Fruit fly (Drosophila melanogaster) whole organism, wandering third instar larva: Measurements from ENCODE around the gene CG14410.

Experiments used
- Abd-B ChIP-seq: fragments of >200 bp; optimal IDR thresholded peaks from 2 replicates; lab custom pipeline; 2017; ENCODE audit warnings: missing biosample characterization, missing genetic modification characterization
- CG32264 ChIP-seq: fragments of 200-800 bp; sonication (Bioruptor generic); optimal IDR thresholded peaks from 2 replicates; lab custom pipeline; 2016; ENCODE audit warnings: missing biosample characterization, missing genetic modification characterization
- CrebA ChIP-seq: fragments of 200-800 bp; sonication (Bioruptor generic); optimal IDR thresholded peaks from 2 replicates; lab custom pipeline; 2016; ENCODE audit warnings: missing biosample characterization, mild to moderate bottlenecking, missing genetic modification characterization, borderline replicate concordance
- Mio ChIP-seq: sonication (Bioruptor generic); optimal IDR thresholded peaks from 2 replicates; lab custom pipeline; 2016; ENCODE audit warnings: missing biosample characterization, missing genetic modification characterization
- Myc ChIP-seq: fragments of >200 bp; optimal IDR thresholded peaks from 2 replicates; lab custom pipeline; 2017
- N ChIP-seq: fragments of >200 bp; optimal IDR thresholded peaks from 2 replicates; lab custom pipeline; 2018; ENCODE audit warnings: missing biosample characterization, missing external identifiers, missing genetic modification characterization
- Sp1 ChIP-seq: fragments of 200-800 bp; sonication (Bioruptor generic); optimal IDR thresholded peaks from 3 replicates; lab custom pipeline; 2019; ENCODE audit warnings: missing biosample characterization, mild to moderate bottlenecking, missing genetic modification characterization, moderate library complexity
- br ChIP-seq: fragments of 200-800 bp; sonication (Bioruptor generic); optimal IDR thresholded peaks from 2 replicates; lab custom pipeline; 2016; ENCODE audit warnings: missing biosample characterization, missing genetic modification characterization
- ey ChIP-seq: fragments of 200-800 bp; sonication (Bioruptor generic); optimal IDR thresholded peaks from 2 replicates; lab custom pipeline; 2016; ENCODE audit warnings: missing biosample characterization, missing genetic modification characterization
- foxo ChIP-seq, 2 experiments: fragments of 200-800 bp; sonication (Bioruptor generic); optimal IDR thresholded peaks; 2 replicates in 1 of 2; 3 replicates in 1 of 2; lab custom pipeline; 2016 to 2017; ENCODE audit warnings: missing biosample characterization in 2 of 2, missing genetic modification characterization in 2 of 2
- fru ChIP-seq: fragments of 200-800 bp; sonication (Bioruptor generic); optimal IDR thresholded peaks from 3 replicates; lab custom pipeline; 2016; ENCODE audit warnings: missing biosample characterization, mild to moderate bottlenecking, missing genetic modification characterization
- lola ChIP-seq: fragments of >200 bp; optimal IDR thresholded peaks from 2 replicates; lab custom pipeline; 2017; ENCODE audit warnings: missing biosample characterization, missing genetic modification characterization
- sv ChIP-seq: fragments of 200-800 bp; sonication (Bioruptor generic); optimal IDR thresholded peaks from 3 replicates; lab custom pipeline; 2016; ENCODE audit warnings: missing biosample characterization, missing genetic modification characterization

dm6 chrX:14856261-14856660, 19.7 kb downstream of the CG14410 start, which contains the start of gene CG9519:
- TF ChIP-seq Sp1 (GFP tag; lab: Kevin White, UChicago) (no peak), fru (GFP tag; lab: Kevin White, UChicago) (no peak), br (no peak), Myc (lab: Kevin White, UChicago) (no peak), sv (GFP tag; lab: Kevin White, UChicago) (no peak), Mio (GFP tag; lab: Kevin White, UChicago) (no peak), lola (no peak), CrebA (no peak), foxo (GFP tag; optimal IDR thresholded peaks at IDR 0.05; lab: Kevin White, UChicago) (no peak), CG32264 (GFP tag; lab: Kevin White, UChicago) (no peak), Abd-B (GFP tag; lab: Kevin White, UChicago) (no peak), ey (no peak), N (GFP tag; lab: Kevin White, UChicago) (no peak)
